Worm (Caenorhabditis elegans): Measurements from ENCODE around the gene M03B6.4.

- TF ChIP-seq egl-27 (tag; optimal IDR thresholded peaks at IDR 0.05), result no peak
- TF ChIP-seq aly-2 (tag; optimal IDR thresholded peaks at IDR 0.05), result no peak
- no peak for TF ChIP-seq fos-1 (tag; optimal IDR thresholded peaks at IDR 0.05)
- TF ChIP-seq nhr-84 (tag; optimal IDR thresholded peaks at IDR 0.05), result no peak
- TF ChIP-seq lsy-2 (tag; optimal IDR thresholded peaks at IDR 0.05), result no peak
- TF ChIP-seq nhr-71 (tag; optimal IDR thresholded peaks at IDR 0.05), result no peak
- no peak for TF ChIP-seq snpc-4 (tag; optimal IDR thresholded peaks at IDR 0.05)
These were observed 2.7 kb upstream of the M03B6.4 start for ce11 chrX:13855928-13856327.
